Fruit fly (Drosophila melanogaster) Kc167 (cell line): ENCODE data around the gene Serinc.

Source experiments
- Myc ChIP-seq: fragments of >200 bp; optimal IDR thresholded peaks from 2 replicates; lab custom pipeline; 2017; ENCODE audit warnings: missing external identifiers
- Sin3A ChIP-seq: fragments of >200 bp; optimal IDR thresholded peaks from 2 replicates; lab custom pipeline; 2018; ENCODE audit warnings: missing external identifiers
- h ChIP-seq: fragments of >200 bp; optimal IDR thresholded peaks from 3 replicates; lab custom pipeline; 2018; ENCODE audit warnings: missing external identifiers
- insv ChIP-seq: fragments of >200 bp; optimal IDR thresholded peaks from 3 replicates; lab custom pipeline; 2018; ENCODE audit warnings: missing external identifiers
- psq ChIP-seq: fragments of >200 bp; optimal IDR thresholded peaks from 2 replicates; lab custom pipeline; 2017; ENCODE audit warnings: missing external identifiers
- ttk ChIP-seq: sonication (Bioruptor generic); optimal IDR thresholded peaks from 2 replicates; lab custom pipeline; 2017; ENCODE audit warnings: missing external identifiers

The Serinc gene

dm6 chr3L:16408609-16409439 lies 3.7 kb upstream of the Serinc start:
- TF ChIP-seq h (lab: Kevin White, UChicago) (no peak), insv (lab: Kevin White, UChicago) (no peak), Sin3A (no peak), Myc (lab: Kevin White, UChicago) (no peak), ttk (lab: Kevin White, UChicago) (no peak), psq (lab: Kevin White, UChicago) (no peak)

dm6 chr3L:16409440-16410233 lies 2.9 kb upstream of the Serinc start:
- TF ChIP-seq psq (lab: Kevin White, UChicago) (no peak), Myc (lab: Kevin White, UChicago) (no peak), Sin3A (no peak), insv (lab: Kevin White, UChicago) (no peak), ttk (lab: Kevin White, UChicago) (no peak), h (lab: Kevin White, UChicago) (no peak)

- TF ChIP-seq Myc (lab: Kevin White, UChicago): no peak
- no peak for TF ChIP-seq Sin3A
These were observed 2.0 kb upstream of the Serinc start for dm6 chr3L:16410234-16411119.

dm6 chr3L:16411566-16411965 lies 956 bp upstream of the Serinc start, which contains the start of gene fax:
fax (minus strand) TSS chr3L:16411828.
- TF ChIP-seq psq (lab: Kevin White, UChicago) (no peak), h (lab: Kevin White, UChicago) (no peak), Sin3A (no peak), ttk (lab: Kevin White, UChicago) (no peak), insv (lab: Kevin White, UChicago) (no peak), Myc (lab: Kevin White, UChicago) (no peak)

- TF ChIP-seq Sin3A: no peak
These were observed 4.5 kb downstream of the Serinc start, which contains the start of gene GluRS-m for dm6 chr3L:16417024-16417423. GluRS-m (minus strand) TSS chr3L:16417177.

- TF ChIP-seq psq (lab: Kevin White, UChicago) (no peak), Myc (lab: Kevin White, UChicago) (no peak)
These were observed 6.7 kb downstream of the Serinc start, which contains the start of the genes TyrRS and CG33158 for dm6 chr3L:16419059-16419773. TyrRS (minus strand) TSS chr3L:16419302. CG33158 (plus strand) TSS chr3L:16419597.

dm6 chr3L:16429451-16429850 lies 16.9 kb downstream of the Serinc start:
- TF ChIP-seq psq (lab: Kevin White, UChicago): no peak
- TF ChIP-seq Sin3A: no peak
- TF ChIP-seq h (lab: Kevin White, UChicago): no peak
- no peak for TF ChIP-seq ttk (lab: Kevin White, UChicago)
- no peak for TF ChIP-seq insv (lab: Kevin White, UChicago)
- no peak for TF ChIP-seq Myc (lab: Kevin White, UChicago)

dm6 chr3L:16431056-16431455 lies 18.5 kb downstream of the Serinc start:
- TF ChIP-seq psq (lab: Kevin White, UChicago): no peak
- no peak for TF ChIP-seq ttk (lab: Kevin White, UChicago)
- TF ChIP-seq insv (lab: Kevin White, UChicago): no peak
- no peak for TF ChIP-seq h (lab: Kevin White, UChicago)
- no peak for TF ChIP-seq Sin3A
- no peak for TF ChIP-seq Myc (lab: Kevin White, UChicago)

dm6 chr3L:16433556-16433955 lies 21.0 kb downstream of the Serinc start:
- TF ChIP-seq insv (lab: Kevin White, UChicago): no peak
- TF ChIP-seq Myc (lab: Kevin White, UChicago): no peak
- TF ChIP-seq psq (lab: Kevin White, UChicago): no peak
- TF ChIP-seq Sin3A: no peak
- TF ChIP-seq h (lab: Kevin White, UChicago): no peak
- TF ChIP-seq ttk (lab: Kevin White, UChicago): no peak

dm6 chr3L:16437271-16437670 lies 24.7 kb downstream of the Serinc start:
- no peak for TF ChIP-seq Sin3A
- TF ChIP-seq ttk (lab: Kevin White, UChicago): no peak
- TF ChIP-seq Myc (lab: Kevin White, UChicago): no peak
- no peak for TF ChIP-seq insv (lab: Kevin White, UChicago)
- TF ChIP-seq psq (lab: Kevin White, UChicago): no peak
- TF ChIP-seq h (lab: Kevin White, UChicago): no peak

dm6 chr3L:16442628-16443027 lies 30.1 kb downstream of the Serinc start:
- no peak for TF ChIP-seq ttk (lab: Kevin White, UChicago)
- no peak for TF ChIP-seq Myc (lab: Kevin White, UChicago)
